Worm (Caenorhabditis elegans) whole organism, late embryonic: ENCODE measurements around the gene F59B2.13.
A peak's percentile ranks its signal among the peaks of the same experiment; 100 is the strongest.

Source experiments
- C38D4.7 ChIP-seq: fragments of 200-800 bp; sonication (Bioruptor generic); optimal IDR thresholded peaks from 2 replicates; lab custom pipeline; 2018; ENCODE audit warnings: mild to moderate bottlenecking, missing genetic modification characterization, moderate library complexity, missing compliant biosample characterization
- F13H6.1 ChIP-seq: sonication (generic microtip); optimal IDR thresholded peaks from 2 replicates; lab custom pipeline; 2016; ENCODE audit warnings: missing genetic modification characterization, missing compliant biosample characterization
- ahr-1 ChIP-seq: sonication (generic microtip); optimal IDR thresholded peaks from 2 replicates; lab custom pipeline; 2016; ENCODE audit warnings: missing genetic modification characterization, missing compliant biosample characterization
- ama-1 ChIP-seq: fragments of 150-350 bp; optimal IDR thresholded peaks from 2 replicates; lab custom pipeline; 2014
- ceh-31 ChIP-seq: sonication (generic microtip); optimal IDR thresholded peaks from 2 replicates; lab custom pipeline; 2016; ENCODE audit warnings: missing genetic modification characterization, missing compliant biosample characterization
- dve-1 ChIP-seq: sonication (generic microtip); optimal IDR thresholded peaks from 2 replicates; lab custom pipeline; 2017; ENCODE audit warnings: antibody characterized with exemption, mild to moderate bottlenecking, missing genetic modification characterization, missing compliant biosample characterization
- elt-2 ChIP-seq: sonication (generic microtip); optimal IDR thresholded peaks from 2 replicates; lab custom pipeline; 2016; ENCODE audit warnings: missing genetic modification reagents, missing genetic modification characterization, missing compliant biosample characterization
- fkh-10 ChIP-seq: fragments of 150-350 bp; optimal IDR thresholded peaks from 2 replicates; lab custom pipeline; 2014; ENCODE audit warnings: missing biosample characterization, missing genetic modification reagents, missing genetic modification characterization
- pag-3 ChIP-seq: sonication (generic microtip); optimal IDR thresholded peaks from 2 replicates; lab custom pipeline; 2016; ENCODE audit warnings: missing compliant biosample characterization, missing genetic modification characterization, borderline replicate concordance
- pha-4 ChIP-seq: fragments of 150-350 bp; optimal IDR thresholded peaks from 2 replicates; lab custom pipeline; 2018; ENCODE audit warnings: missing biosample characterization, missing genetic modification reagents, missing genetic modification characterization
- pqm-1 ChIP-seq: sonication (generic microtip); optimal IDR thresholded peaks from 2 replicates; lab custom pipeline; 2016; ENCODE audit warnings: missing genetic modification characterization, missing compliant biosample characterization
- syd-9 ChIP-seq: sonication (generic microtip); optimal IDR thresholded peaks from 2 replicates; lab custom pipeline; 2016; ENCODE audit warnings: mild to moderate bottlenecking, missing genetic modification characterization, moderate library complexity, missing compliant biosample characterization
- tbx-2 ChIP-seq: sonication (generic microtip); optimal IDR thresholded peaks from 2 replicates; lab custom pipeline; 2016; ENCODE audit warnings: missing genetic modification characterization, missing compliant biosample characterization
- unc-42 ChIP-seq: sonication (generic microtip); optimal IDR thresholded peaks from 2 replicates; lab custom pipeline; 2016; ENCODE audit warnings: missing genotype, missing genetic modification characterization, missing compliant biosample characterization

DNA sequence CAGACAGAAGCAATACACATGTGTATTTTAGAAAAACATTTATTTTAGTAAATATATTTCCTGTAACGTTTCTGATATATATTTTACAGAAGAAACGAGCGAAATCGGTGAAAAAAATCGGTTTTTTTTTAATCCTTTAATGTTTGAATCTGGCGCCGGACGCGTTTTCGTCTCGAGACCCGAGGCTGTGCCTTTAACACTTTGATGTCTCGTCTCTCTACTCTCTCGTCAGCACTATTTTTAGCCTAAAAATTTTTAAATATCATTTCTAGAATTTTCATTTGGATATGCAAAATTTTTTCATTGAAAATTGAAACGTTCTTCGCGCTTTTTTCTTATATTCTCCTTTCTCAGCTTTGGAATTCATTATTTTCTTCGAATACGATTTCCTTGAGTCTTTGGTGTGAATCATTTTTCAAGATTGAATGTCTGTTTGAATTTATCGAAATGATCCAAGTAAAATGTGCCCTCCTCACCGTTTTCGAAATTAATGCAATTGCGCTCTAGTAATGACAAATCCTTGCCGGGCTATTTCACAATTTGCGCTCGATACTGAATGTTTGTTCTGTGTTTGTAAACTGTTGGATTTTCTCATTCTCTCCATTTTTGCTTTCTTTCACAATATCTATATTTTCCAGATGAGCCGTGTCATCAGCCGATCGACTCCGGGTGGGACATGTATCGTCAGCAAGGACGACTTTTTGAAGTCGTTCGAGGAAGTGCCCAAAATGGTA lies 27.7 kb upstream of the F59B2.13 start, which contains the start of gene cls-2:
- TF ChIP-seq ama-1 (lab: Kevin White, UChicago) (no peak), pha-4 (tag; lab: Kevin White, UChicago) (no peak), fkh-10 (no peak), ahr-1 (tag; lab: Kevin White, UChicago) (no peak), pqm-1 (tag; lab: Kevin White, UChicago) (no peak), unc-42 (tag; lab: Kevin White, UChicago) (peak; percentile 8), syd-9 (tag; lab: Kevin White, UChicago) (no peak), tbx-2 (tag; lab: Kevin White, UChicago) (no peak), C38D4.7 (GFP tag; lab: Kevin White, UChicago) (no peak), pag-3 (tag; lab: Kevin White, UChicago) (no peak), dve-1 (tag; lab: Kevin White, UChicago) (no peak), ceh-31 (tag; lab: Kevin White, UChicago) (no peak), elt-2 (tag; lab: Kevin White, UChicago) (no peak), F13H6.1 (no peak)
